Worm (Caenorhabditis elegans) whole organism, L4/young adult: Measurements from ENCODE around the gene srw-67.
"Not testable (repeated sequence)": the region's sequence is repeated elsewhere in the genome, so short reads cannot be mapped to it uniquely, and the experiment has no call there.

ENCODE experiments used
- W03F9.2 ChIP-seq: fragments of 150-350 bp; optimal IDR thresholded peaks from 2 replicates; lab custom pipeline; 2014; ENCODE audit warnings: missing biosample characterization, missing genetic modification characterization
- dao-5 ChIP-seq: sonication (generic microtip); optimal IDR thresholded peaks from 2 replicates; lab custom pipeline; 2016; ENCODE audit warnings: missing genotype, missing genetic modification characterization, moderate library complexity, missing compliant biosample characterization
- him-1 ChIP-seq: sonication (generic microtip); optimal IDR thresholded peaks from 2 replicates; lab custom pipeline; 2016; ENCODE audit warnings: missing genotype, missing genetic modification reagents, missing genetic modification characterization, missing compliant biosample characterization

Gene srw-67

ce11 chrV:7432441-7433146 lies 15.1 kb downstream of the srw-67 start:
- TF ChIP-seq W03F9.2 (tag; lab: Kevin White, UChicago) (no peak), him-1 (tag; lab: Kevin White, UChicago) (no peak), dao-5 (tag; lab: Kevin White, UChicago) (no peak)

- TF ChIP-seq dao-5 (tag; lab: Kevin White, UChicago) = no peak
- TF ChIP-seq W03F9.2 (tag; lab: Kevin White, UChicago) = peak; percentile 0
Measured at ce11 chrV:7434805-7435363, 17.4 kb downstream of the srw-67 start.

- TF ChIP-seq dao-5 (tag; lab: Kevin White, UChicago) (no peak), W03F9.2 (tag; lab: Kevin White, UChicago) (no peak), him-1 (tag; lab: Kevin White, UChicago) (no peak)
Measured at ce11 chrV:7435376-7436204, 18.1 kb downstream of the srw-67 start, which contains the start of the genes ddo-2 and F25E5.8. ddo-2 (minus strand) TSS chrV:7435705. F25E5.8 (plus strand) TSS chrV:7435930.

- TF ChIP-seq him-1 (tag; lab: Kevin White, UChicago) = no peak
- TF ChIP-seq dao-5 (tag; lab: Kevin White, UChicago) = no peak
- no peak for TF ChIP-seq W03F9.2 (tag; lab: Kevin White, UChicago)
Measured at ce11 chrV:7436509-7436908, 19.0 kb downstream of the srw-67 start.

ce11 chrV:7436911-7437310 lies 19.5 kb downstream of the srw-67 start:
- TF ChIP-seq dao-5 (tag; lab: Kevin White, UChicago) = no peak
- TF ChIP-seq him-1 (tag; lab: Kevin White, UChicago) = no peak
- TF ChIP-seq W03F9.2 (tag; lab: Kevin White, UChicago) = no peak

ce11 chrV:7437538-7437937 lies 20.1 kb downstream of the srw-67 start, which contains the start of gene F25E5.9:
F25E5.9 (minus strand) TSS chrV:7437919.
- TF ChIP-seq dao-5 (tag; lab: Kevin White, UChicago) (no peak), W03F9.2 (tag; lab: Kevin White, UChicago) (no peak), him-1 (tag; lab: Kevin White, UChicago) (no peak)

- TF ChIP-seq W03F9.2 (tag; lab: Kevin White, UChicago) (no peak), dao-5 (tag; lab: Kevin White, UChicago) (no peak), him-1 (tag; lab: Kevin White, UChicago) (no peak)
Measured at ce11 chrV:7437985-7438384, 20.5 kb downstream of the srw-67 start, which contains the start of gene F25E5.16. F25E5.16 (plus strand) TSS chrV:7438285.

ce11 chrV:7439807-7440206 lies 22.3 kb downstream of the srw-67 start, which contains the start of gene try-13:
try-13 (plus strand) TSS chrV:7440107.
- TF ChIP-seq dao-5 (tag; lab: Kevin White, UChicago) = no peak
- TF ChIP-seq W03F9.2 (tag; lab: Kevin White, UChicago) = no peak
- TF ChIP-seq him-1 (tag; lab: Kevin White, UChicago) = no peak

- not testable (repeated sequence) for TF ChIP-seq dao-5, W03F9.2, him-1 (tag; lab: Kevin White, UChicago)
Measured at ce11 chrV:7444331-7444730, 26.9 kb downstream of the srw-67 start, which contains the start of gene nhr-141. nhr-141 (plus strand) TSS chrV:7444661.

- TF ChIP-seq dao-5 (tag; lab: Kevin White, UChicago) = no peak
- no peak for TF ChIP-seq him-1 (tag; lab: Kevin White, UChicago)
- TF ChIP-seq W03F9.2 (tag; lab: Kevin White, UChicago) = no peak
Measured at ce11 chrV:7446965-7447364, 29.5 kb downstream of the srw-67 start, which contains the start of gene F25E5.5. F25E5.5 (plus strand) TSS chrV:7447265.

ce11 chrV:7449303-7449827 lies 31.9 kb downstream of the srw-67 start, which contains the start of gene try-12:
try-12 (plus strand) TSS chrV:7449353.
- no peak for TF ChIP-seq W03F9.2 (tag; lab: Kevin White, UChicago)
- no peak for TF ChIP-seq him-1 (tag; lab: Kevin White, UChicago)
- TF ChIP-seq dao-5 (tag; lab: Kevin White, UChicago) = no peak

- TF ChIP-seq him-1 (tag; lab: Kevin White, UChicago) (no peak), dao-5 (tag; lab: Kevin White, UChicago) (no peak), W03F9.2 (tag; lab: Kevin White, UChicago) (no peak)
Measured at ce11 chrV:7451421-7451820, 34.0 kb downstream of the srw-67 start, which contains the start of gene try-11. try-11 (plus strand) TSS chrV:7451721.
